Fruit fly (Drosophila melanogaster): ENCODE data around the gene CG34292.

dm6 chr3R:27091106-27091505 lies 29.1 kb downstream of the CG34292 start, which contains the start of gene Cpr97Eb:
- no peak for TF ChIP-seq CG3919 (GFP tag; optimal IDR thresholded peaks at IDR 0.05)
- TF ChIP-seq CG8319 (GFP tag; optimal IDR thresholded peaks at IDR 0.05), result no peak
- no peak for TF ChIP-seq CG6808 (GFP tag; optimal IDR thresholded peaks at IDR 0.05)
- TF ChIP-seq Eip75B (GFP tag; optimal IDR thresholded peaks at IDR 0.05), result peak; percentile 42
- no peak for TF ChIP-seq CG11294 (GFP tag; IDR thresholded peaks at IDR 0.05)
